Worm (Caenorhabditis elegans) whole organism, L1 larva: ENCODE measurements around the gene H14E04.2.

ENCODE experiments used
- C04F5.9 ChIP-seq: sonication (generic microtip); optimal IDR thresholded peaks from 2 replicates; lab custom pipeline; 2016; ENCODE audit warnings: missing genetic modification characterization, missing compliant biosample characterization
- C16A3.4 ChIP-seq: fragments of 150-350 bp; optimal IDR thresholded peaks from 2 replicates; lab custom pipeline; 2014; ENCODE audit warnings: missing biosample characterization, missing genetic modification characterization
- F16B12.6 ChIP-seq: fragments of 150-350 bp; optimal IDR thresholded peaks from 2 replicates; lab custom pipeline; 2014; ENCODE audit warnings: missing biosample characterization, missing genetic modification characterization
- alr-1 ChIP-seq: fragments of 200-800 bp; sonication (Bioruptor generic); optimal IDR thresholded peaks from 2 replicates; lab custom pipeline; 2018; ENCODE audit warnings: borderline replicate concordance, mild to moderate bottlenecking, missing genetic modification characterization, missing compliant biosample characterization
- blmp-1 ChIP-seq: fragments of 150-350 bp; optimal IDR thresholded peaks from 2 replicates; lab custom pipeline; 2014; ENCODE audit warnings: missing biosample characterization, missing genetic modification characterization
- ceh-82 ChIP-seq, 3 experiments: fragments of 150-350 bp in 1 of 3; sonication (generic microtip) in 2 of 3; optimal IDR thresholded peaks; 2 replicates each; lab custom pipeline; 2014 to 2017; ENCODE audit warnings: missing biosample characterization in 3 of 3, missing genetic modification characterization in 3 of 3
- ceh-88 ChIP-seq: fragments of 200-800 bp; sonication (Bioruptor generic); IDR thresholded peaks from 2 replicates; pipeline ENCODE4 v1.3.6; 2022; ENCODE audit warnings: missing genetic modification characterization, missing compliant biosample characterization
- ceh-90 ChIP-seq: sonication (generic microtip); optimal IDR thresholded peaks from 2 replicates; lab custom pipeline; 2016; ENCODE audit warnings: missing genetic modification characterization, missing compliant biosample characterization
- dpl-1 ChIP-seq, 3 experiments: fragments of 150-350 bp in 2 of 3; sonication (generic microtip) in 1 of 3; optimal IDR thresholded peaks; 2 replicates each; lab custom pipeline; 2014 to 2017; ENCODE audit warnings: missing biosample characterization in 3 of 3, missing genetic modification characterization in 3 of 3, missing genetic modification reagents in 3 of 3
- dsc-1 ChIP-seq: sonication (generic microtip); optimal IDR thresholded peaks from 2 replicates; lab custom pipeline; 2016; ENCODE audit warnings: mild to moderate bottlenecking, missing genetic modification characterization, missing compliant biosample characterization
- efl-1 ChIP-seq, 4 experiments: fragments of 150-350 bp; optimal IDR thresholded peaks in 3 of 4; peaks in 1 of 4; 1 replicate in 1 of 4; 2 replicates in 3 of 4; lab custom pipeline; 2014; ENCODE audit warnings: missing biosample characterization in 2 of 4, missing genetic modification characterization in 2 of 4, missing genetic modification reagents in 2 of 4
- egl-27 ChIP-seq, 2 experiments: fragments of 150-350 bp in 1 of 2; sonication (generic microtip); optimal IDR thresholded peaks; 3 replicates each; lab custom pipeline; 2017 to 2018; ENCODE audit warnings: missing biosample characterization in 2 of 2, missing genetic modification characterization in 2 of 2, missing genetic modification reagents in 2 of 2
- fkh-8 ChIP-seq: sonication (generic microtip); optimal IDR thresholded peaks from 2 replicates; lab custom pipeline; 2016; ENCODE audit warnings: mild to moderate bottlenecking, missing genetic modification characterization, missing compliant biosample characterization
- grh-1 ChIP-seq: fragments of 200-800 bp; sonication (Bioruptor generic); IDR thresholded peaks from 2 replicates; pipeline ENCODE4 v1.3.6; 2022; ENCODE audit warnings: missing genetic modification reagents, missing genetic modification characterization, missing compliant biosample characterization
- irx-1 ChIP-seq: sonication (generic microtip); optimal IDR thresholded peaks from 2 replicates; lab custom pipeline; 2016; ENCODE audit warnings: missing genetic modification characterization, missing compliant biosample characterization
- jun-1 ChIP-seq: fragments of 150-350 bp; optimal IDR thresholded peaks from 2 replicates; lab custom pipeline; 2014; ENCODE audit warnings: missing biosample characterization, missing genetic modification reagents, missing genetic modification characterization
- lin-13 ChIP-seq: fragments of 150-350 bp; optimal IDR thresholded peaks from 2 replicates; lab custom pipeline; 2014; ENCODE audit warnings: missing biosample characterization, missing genetic modification reagents, missing genetic modification characterization
- lin-15B ChIP-seq: fragments of 150-350 bp; sonication (generic microtip); optimal IDR thresholded peaks from 3 replicates; lab custom pipeline; 2014; ENCODE audit warnings: missing biosample characterization, missing genetic modification characterization
- lin-35 ChIP-seq, 2 experiments: fragments of 150-350 bp; optimal IDR thresholded peaks; 2 replicates each; lab custom pipeline; 2014; ENCODE audit warnings: missing biosample characterization in 2 of 2, missing genetic modification characterization in 2 of 2, missing genetic modification reagents in 2 of 2
- lsy-2 ChIP-seq, 2 experiments: fragments of 150-350 bp; optimal IDR thresholded peaks; 2 replicates each; lab custom pipeline; 2014; ENCODE audit warnings: missing biosample characterization in 2 of 2, missing genetic modification characterization in 2 of 2
- mab-9 ChIP-seq: fragments of 200-800 bp; sonication (Bioruptor generic); IDR thresholded peaks from 2 replicates; pipeline ENCODE4 v1.3.6; 2022; ENCODE audit warnings: missing genetic modification reagents, missing genetic modification characterization, missing compliant biosample characterization
- mef-2 ChIP-seq: fragments of 150-350 bp; optimal IDR thresholded peaks from 2 replicates; lab custom pipeline; 2014; ENCODE audit warnings: missing biosample characterization, missing genetic modification characterization
- mep-1 ChIP-seq: fragments of 150-350 bp; optimal IDR thresholded peaks from 2 replicates; lab custom pipeline; 2014; ENCODE audit warnings: missing biosample characterization, missing genetic modification characterization
- nhr-19 ChIP-seq: fragments of 200-800 bp; sonication (Bioruptor generic); conservative IDR thresholded peaks from 2 replicates; pipeline ENCODE4 v1.3.6; 2022; ENCODE audit warnings: missing genetic modification characterization, missing compliant biosample characterization
- nhr-20 ChIP-seq: sonication (generic microtip); optimal IDR thresholded peaks from 2 replicates; lab custom pipeline; 2016; ENCODE audit warnings: mild to moderate bottlenecking, missing genetic modification characterization, missing compliant biosample characterization
- nhr-85 ChIP-seq: sonication (generic microtip); peaks from one replicate; lab custom pipeline; 2016; ENCODE audit warnings: missing genetic modification characterization, inconsistent platforms, missing compliant biosample characterization
- snpc-4 ChIP-seq: fragments of 150-350 bp; optimal IDR thresholded peaks from 2 replicates; lab custom pipeline; 2014; ENCODE audit warnings: missing biosample characterization, missing genetic modification characterization
- sox-4 ChIP-seq: sonication (generic microtip); optimal IDR thresholded peaks from 2 replicates; lab custom pipeline; 2016; ENCODE audit warnings: missing genetic modification characterization, missing compliant biosample characterization
- sptf-1 ChIP-seq: fragments of 150-350 bp; optimal IDR thresholded peaks from 2 replicates; lab custom pipeline; 2014; ENCODE audit warnings: missing biosample characterization, missing genetic modification characterization
- sup-37 ChIP-seq: fragments of 200-800 bp; sonication (Bioruptor generic); optimal IDR thresholded peaks from 2 replicates; lab custom pipeline; 2018; ENCODE audit warnings: mild to moderate bottlenecking, missing genetic modification characterization, missing compliant biosample characterization
- tbx-2 ChIP-seq: sonication (generic microtip); optimal IDR thresholded peaks from 2 replicates; lab custom pipeline; 2016; ENCODE audit warnings: missing genetic modification characterization, missing compliant biosample characterization
- unc-130 ChIP-seq: fragments of 150-350 bp; optimal IDR thresholded peaks from 2 replicates; lab custom pipeline; 2017; ENCODE audit warnings: missing biosample characterization, missing genetic modification characterization, inconsistent platforms
- unc-86 ChIP-seq: sonication (generic microtip); optimal IDR thresholded peaks from 2 replicates; lab custom pipeline; 2016; ENCODE audit warnings: missing genetic modification characterization, missing compliant biosample characterization
- unc-98 ChIP-seq: fragments of 200-800 bp; sonication (Bioruptor generic); IDR thresholded peaks from 2 replicates; pipeline ENCODE4 v1.3.6; 2022; ENCODE audit warnings: missing genetic modification characterization, missing compliant biosample characterization
- xbp-1 ChIP-seq: sonication (generic microtip); optimal IDR thresholded peaks from 2 replicates; lab custom pipeline; 2016; ENCODE audit warnings: missing genetic modification characterization, missing compliant biosample characterization
- ztf-11 ChIP-seq, 2 experiments: sonication (generic microtip); optimal IDR thresholded peaks; 2 replicates each; lab custom pipeline; 2016 to 2017; ENCODE audit warnings: missing genetic modification characterization in 2 of 2, missing biosample characterization in 1 of 2, missing compliant biosample characterization in 1 of 2
- ztf-4 ChIP-seq: fragments of 150-350 bp; optimal IDR thresholded peaks from 2 replicates; lab custom pipeline; 2014; ENCODE audit warnings: missing biosample characterization, missing genetic modification characterization

Gene H14E04.2

ce11 chrIII:2330389-2330788 is 45.6 kb upstream of the H14E04.2 start:
- TF ChIP-seq mab-9 (GFP tag; lab: Robert Waterston, UW) (no peak), efl-1 (optimal IDR thresholded peaks at IDR 0.05; lab: Kevin White, UChicago) (no peak), efl-1 (GFP tag; optimal IDR thresholded peaks at IDR 0.05 in 1 of 2; lab: Kevin White, UChicago) (peak in 1 of 2 experiments; percentile 72)

- TF ChIP-seq C16A3.4 (tag; lab: Kevin White, UChicago): peak; percentile 31
- TF ChIP-seq xbp-1 (tag; lab: Kevin White, UChicago): peak; percentile 42
- peak; percentile 29 for TF ChIP-seq tbx-2 (tag; lab: Kevin White, UChicago)
- TF ChIP-seq unc-98 (GFP tag; lab: Robert Waterston, UW): peak; percentile 49; the same call in 1 of the 2 replicates
- peak; percentile 94 to 97 for TF ChIP-seq efl-1 (optimal IDR thresholded peaks at IDR 0.05; lab: Kevin White, UChicago)
- TF ChIP-seq efl-1 (GFP tag; optimal IDR thresholded peaks at IDR 0.05 in 1 of 2; lab: Kevin White, UChicago): peak; percentile 93 to 99
- peak; percentile 54 for TF ChIP-seq lin-15B
- no peak for TF ChIP-seq ztf-4 (tag; lab: Kevin White, UChicago)
- TF ChIP-seq ceh-88 (GFP tag; lab: Robert Waterston, UW): no peak
- peak; percentile 19 for TF ChIP-seq unc-86 (tag; lab: Kevin White, UChicago)
- TF ChIP-seq irx-1 (tag; lab: Kevin White, UChicago): peak; percentile 18
- 0 out of 2 replicates have a peak, but pooled peaks have one; percentile 7 for TF ChIP-seq nhr-19 (GFP tag; lab: Robert Waterston, UW)
- peak; percentile 34 for TF ChIP-seq ceh-90
- peak; percentile 52 for TF ChIP-seq F16B12.6 (tag; lab: Kevin White, UChicago)
- peak; percentile 39 to 65 for TF ChIP-seq lsy-2 (tag; optimal IDR thresholded peaks at IDR 0.05; lab: Kevin White, UChicago)
- TF ChIP-seq blmp-1 (tag; lab: Kevin White, UChicago): peak; percentile 35
- peak; percentile 3 for TF ChIP-seq C04F5.9 (tag; lab: Kevin White, UChicago)
- peak; percentile 28 for TF ChIP-seq nhr-85 (tag; lab: Kevin White, UChicago)
- no peak for TF ChIP-seq unc-130 (tag; lab: Kevin White, UChicago)
- no peak for TF ChIP-seq grh-1 (GFP tag; lab: Robert Waterston, UW)
- peak; percentile 89 to 92 (median 90) for TF ChIP-seq dpl-1 (GFP tag; optimal IDR thresholded peaks at IDR 0.05; lab: Kevin White, UChicago)
- TF ChIP-seq lin-35 (GFP tag; optimal IDR thresholded peaks at IDR 0.05; lab: Kevin White, UChicago): peak; percentile 91 to 95
- TF ChIP-seq ceh-82 (tag; optimal IDR thresholded peaks at IDR 0.05; lab: Kevin White, UChicago): peak in 1 of 3 experiments; percentile 41
- peak; percentile 56 for TF ChIP-seq fkh-8 (tag; lab: Kevin White, UChicago)
- no peak for TF ChIP-seq mep-1 (tag; lab: Kevin White, UChicago)
Observed at ce11 chrIII:2331033-2331625, 44.9 kb upstream of the H14E04.2 start, which contains the start of the genes Y54F10BM.13 and ppm-1.D. Y54F10BM.13 (minus strand) TSS chrIII:2331083. ppm-1.D (plus strand) TSS chrIII:2331572.

ce11 chrIII:2343273-2343672 is 32.7 kb upstream of the H14E04.2 start, which contains the start of gene phf-5:
phf-5 (plus strand) TSS chrIII:2343573.
- TF ChIP-seq ceh-88 (GFP tag; lab: Robert Waterston, UW) (no peak), nhr-20 (tag; lab: Kevin White, UChicago) (no peak), unc-130 (tag; lab: Kevin White, UChicago) (no peak), sox-4 (tag; lab: Kevin White, UChicago) (no peak), ztf-11 (tag; optimal IDR thresholded peaks at IDR 0.05; lab: Kevin White, UChicago) (no peak), egl-27 (tag; optimal IDR thresholded peaks at IDR 0.05; lab: Kevin White, UChicago) (no peak), jun-1 (no peak), alr-1 (tag; lab: Kevin White, UChicago) (no peak), sup-37 (no peak), snpc-4 (no peak), dsc-1 (tag; lab: Kevin White, UChicago) (no peak), sptf-1 (tag; lab: Kevin White, UChicago) (no peak)

DNA sequence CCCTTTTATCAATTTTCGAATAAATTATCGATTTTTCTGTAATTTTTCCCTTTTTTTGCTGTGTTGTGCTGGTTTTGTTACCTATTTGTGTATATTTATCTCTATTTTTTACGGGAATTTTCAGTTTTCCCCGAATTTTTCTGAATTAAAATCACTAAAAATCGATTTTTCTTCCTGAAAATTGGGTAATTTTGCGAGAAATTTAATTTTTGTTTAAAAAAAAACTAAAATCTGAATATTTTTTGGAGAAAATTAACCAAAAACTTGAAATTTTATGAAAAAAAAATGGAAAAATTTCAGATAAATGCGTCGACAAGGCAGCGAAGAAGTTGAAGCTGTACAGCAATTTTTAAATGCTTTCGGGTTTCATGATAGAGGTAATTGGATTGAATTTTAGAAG is 28.7 kb upstream of the H14E04.2 start, which contains the start of gene gip-1:
TSS of gene gip-1 (plus strand) at position 301 of the 400 bp plus-strand sequence.
- TF ChIP-seq ztf-11 (tag; optimal IDR thresholded peaks at IDR 0.05; lab: Kevin White, UChicago): no peak
- TF ChIP-seq lin-13: no peak
- TF ChIP-seq C16A3.4 (tag; lab: Kevin White, UChicago): no peak
- peak; percentile 9 for TF ChIP-seq nhr-85 (tag; lab: Kevin White, UChicago)
- no peak for TF ChIP-seq mef-2 (tag; lab: Kevin White, UChicago)
